Fruit fly (Drosophila melanogaster) whole organism, adult: ENCODE results near the gene puf.

Experiments
- CG11617 ChIP-seq: fragments of 200-800 bp; sonication (Bioruptor generic); optimal IDR thresholded peaks from 2 replicates; lab custom pipeline; 2017; ENCODE audit warnings: mild to moderate bottlenecking, missing biosample characterization, missing genetic modification reagents, missing genetic modification characterization
- CG12768 ChIP-seq: fragments of 200-800 bp; sonication (Bioruptor generic); optimal IDR thresholded peaks from 2 replicates; lab custom pipeline; 2017; ENCODE audit warnings: missing biosample characterization, missing genetic modification characterization, mild to moderate bottlenecking, moderate library complexity, missing genetic modification reagents
- CG14711 ChIP-seq: fragments of 200-800 bp; sonication (Bioruptor generic); optimal IDR thresholded peaks from 2 replicates; lab custom pipeline; 2018; ENCODE audit warnings: missing biosample characterization, mild to moderate bottlenecking, missing genetic modification characterization, moderate library complexity
- CG1620 ChIP-seq: fragments of 200-800 bp; sonication (Bioruptor generic); optimal IDR thresholded peaks from 2 replicates; lab custom pipeline; 2016; ENCODE audit warnings: missing biosample characterization, missing genetic modification characterization
- CG33017 ChIP-seq: fragments of 200-800 bp; sonication (Bioruptor generic); optimal IDR thresholded peaks from 2 replicates; lab custom pipeline; 2018; ENCODE audit warnings: missing biosample characterization, mild to moderate bottlenecking, missing genetic modification characterization, moderate library complexity
- CG5204 ChIP-seq: fragments of 200-800 bp; sonication (Bioruptor generic); optimal IDR thresholded peaks from 2 replicates; lab custom pipeline; 2016; ENCODE audit warnings: missing biosample characterization, missing genetic modification characterization
- CG7045 ChIP-seq: fragments of 200-800 bp; sonication (Bioruptor generic); optimal IDR thresholded peaks from 2 replicates; lab custom pipeline; 2017; ENCODE audit warnings: missing biosample characterization, mild to moderate bottlenecking, missing genetic modification characterization
- CG7101 ChIP-seq: fragments of 200-800 bp; sonication (Bioruptor generic); optimal IDR thresholded peaks from 2 replicates; lab custom pipeline; 2018; ENCODE audit warnings: missing biosample characterization, mild to moderate bottlenecking, missing genetic modification characterization, moderate library complexity
- Clk ChIP-seq: fragments of 200-800 bp; sonication (Bioruptor generic); optimal IDR thresholded peaks from 2 replicates; lab custom pipeline; 2017; ENCODE audit warnings: missing biosample characterization, missing genetic modification characterization
- Crg-1 ChIP-seq: fragments of 200-800 bp; sonication (Bioruptor generic); optimal IDR thresholded peaks from 2 replicates; lab custom pipeline; 2016; ENCODE audit warnings: missing biosample characterization, missing genetic modification characterization
- Hr96 ChIP-seq: fragments of 200-800 bp; sonication (Bioruptor generic); optimal IDR thresholded peaks from 2 replicates; lab custom pipeline; 2016; ENCODE audit warnings: missing biosample characterization, missing genetic modification characterization
- Mnt ChIP-seq: fragments of 200-800 bp; sonication (Bioruptor generic); optimal IDR thresholded peaks from 2 replicates; lab custom pipeline; 2016; ENCODE audit warnings: missing biosample characterization, mild to moderate bottlenecking, missing genetic modification characterization
- bab1 ChIP-seq: fragments of 200-800 bp; sonication (Bioruptor generic); optimal IDR thresholded peaks from 3 replicates; lab custom pipeline; 2019; ENCODE audit warnings: missing biosample characterization, mild to moderate bottlenecking, missing genetic modification characterization, moderate library complexity
- cic ChIP-seq: fragments of 200-800 bp; sonication (Bioruptor generic); optimal IDR thresholded peaks from 2 replicates; lab custom pipeline; 2017; ENCODE audit warnings: missing biosample characterization, mild to moderate bottlenecking, missing genetic modification characterization, moderate library complexity
- cnc ChIP-seq, 2 experiments: fragments of >200 bp; optimal IDR thresholded peaks; 2 replicates each; lab custom pipeline; 2017
- kay ChIP-seq: fragments of 200-800 bp; sonication (Bioruptor generic); peaks from one replicate; lab custom pipeline; 2016; ENCODE audit warnings: missing biosample characterization, missing genetic modification characterization, borderline replicate concordance
- ovo ChIP-seq: fragments of 200-800 bp; sonication (Bioruptor generic); optimal IDR thresholded peaks from 2 replicates; lab custom pipeline; 2016; ENCODE audit warnings: missing biosample characterization, missing genetic modification characterization
- pad ChIP-seq: fragments of 200-800 bp; sonication (Bioruptor generic); optimal IDR thresholded peaks from 3 replicates; lab custom pipeline; 2017; ENCODE audit warnings: missing biosample characterization, missing genetic modification characterization, mild to moderate bottlenecking, moderate library complexity, missing genetic modification reagents
- tj ChIP-seq: fragments of 200-800 bp; sonication (Bioruptor generic); optimal IDR thresholded peaks from 3 replicates; lab custom pipeline; 2017; ENCODE audit warnings: missing biosample characterization, mild to moderate bottlenecking, missing genetic modification characterization, moderate library complexity
- toe ChIP-seq: fragments of 200-800 bp; sonication (Bioruptor generic); optimal IDR thresholded peaks from 2 replicates; lab custom pipeline; 2016; ENCODE audit warnings: missing biosample characterization, missing genetic modification characterization

puf gene

DNA sequence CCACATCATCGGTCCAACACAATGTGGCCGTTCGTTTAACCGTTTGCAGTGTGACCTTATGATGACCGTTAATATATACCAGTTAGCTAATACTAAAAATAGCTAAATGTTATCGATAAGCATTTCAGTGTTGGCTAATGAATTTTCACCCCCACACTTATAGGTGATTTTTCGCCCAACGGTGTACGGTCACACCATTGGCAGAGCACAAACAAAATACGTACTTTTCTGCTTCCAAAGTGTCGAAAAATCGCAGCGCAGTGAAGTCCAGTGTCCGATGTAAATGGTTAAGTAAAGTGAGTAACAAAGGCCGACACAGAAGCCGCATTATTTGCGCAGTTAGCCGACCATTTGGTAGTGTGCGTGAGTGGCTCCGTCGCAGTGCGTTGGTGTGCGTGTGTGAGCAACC is 24.3 kb downstream of the puf start, which contains the start of the genes Syx18 and atl:
Gene Syx18 (minus strand): TSS at position 46 of the 409 bp plus-strand sequence.
Gene atl (plus strand): TSS at position 155 of the 409 bp plus-strand sequence.
- TF ChIP-seq Hr96, result no peak
- TF ChIP-seq CG33017 (tag; lab: Kevin White, UChicago), result no peak
- no peak for TF ChIP-seq cnc (optimal IDR thresholded peaks at IDR 0.05; lab: Kevin White, UChicago)
- peak; percentile 38 for TF ChIP-seq cic (GFP tag; lab: Kevin White, UChicago)
- no peak for TF ChIP-seq kay (GFP tag; lab: Kevin White, UChicago)
- no peak for TF ChIP-seq CG11617 (GFP tag; lab: Kevin White, UChicago)
- no peak for TF ChIP-seq CG7045 (GFP tag; lab: Kevin White, UChicago)
- TF ChIP-seq Clk, result no peak
- TF ChIP-seq ovo (GFP tag; lab: Kevin White, UChicago), result no peak
- TF ChIP-seq CG5204, result no peak
- peak; percentile 41 for TF ChIP-seq Mnt (GFP tag; lab: Kevin White, UChicago)
- peak; percentile 85 for TF ChIP-seq bab1 (GFP tag; lab: Kevin White, UChicago)
- no peak for TF ChIP-seq toe (GFP tag; lab: Kevin White, UChicago)
- TF ChIP-seq CG14711 (tag; lab: Kevin White, UChicago), result peak; percentile 56
- TF ChIP-seq pad (GFP tag; lab: Kevin White, UChicago), result peak; percentile 26
- TF ChIP-seq CG7101 (tag; lab: Kevin White, UChicago), result peak; percentile 28
- TF ChIP-seq tj (GFP tag; lab: Kevin White, UChicago), result no peak
- no peak for TF ChIP-seq CG12768 (GFP tag; lab: Kevin White, UChicago)
- TF ChIP-seq CG1620 (GFP tag; lab: Kevin White, UChicago), result peak; percentile 67
- TF ChIP-seq Crg-1 (GFP tag; lab: Kevin White, UChicago), result peak; percentile 36

dm6 chr3R:24620569-24620968 is 29.3 kb downstream of the puf start:
- TF ChIP-seq kay (GFP tag; lab: Kevin White, UChicago) (no peak), CG7101 (tag; lab: Kevin White, UChicago) (no peak), CG14711 (tag; lab: Kevin White, UChicago) (no peak), Mnt (GFP tag; lab: Kevin White, UChicago) (no peak), toe (GFP tag; lab: Kevin White, UChicago) (no peak), cic (GFP tag; lab: Kevin White, UChicago) (no peak), CG1620 (GFP tag; lab: Kevin White, UChicago) (no peak)

dm6 chr3R:24614707-24615022 is 35.2 kb downstream of the puf start:
- peak; percentile 67 for TF ChIP-seq tj (GFP tag; lab: Kevin White, UChicago)
- no peak for TF ChIP-seq cic (GFP tag; lab: Kevin White, UChicago)
- no peak for TF ChIP-seq Mnt (GFP tag; lab: Kevin White, UChicago)
- no peak for TF ChIP-seq bab1 (GFP tag; lab: Kevin White, UChicago)

DNA sequence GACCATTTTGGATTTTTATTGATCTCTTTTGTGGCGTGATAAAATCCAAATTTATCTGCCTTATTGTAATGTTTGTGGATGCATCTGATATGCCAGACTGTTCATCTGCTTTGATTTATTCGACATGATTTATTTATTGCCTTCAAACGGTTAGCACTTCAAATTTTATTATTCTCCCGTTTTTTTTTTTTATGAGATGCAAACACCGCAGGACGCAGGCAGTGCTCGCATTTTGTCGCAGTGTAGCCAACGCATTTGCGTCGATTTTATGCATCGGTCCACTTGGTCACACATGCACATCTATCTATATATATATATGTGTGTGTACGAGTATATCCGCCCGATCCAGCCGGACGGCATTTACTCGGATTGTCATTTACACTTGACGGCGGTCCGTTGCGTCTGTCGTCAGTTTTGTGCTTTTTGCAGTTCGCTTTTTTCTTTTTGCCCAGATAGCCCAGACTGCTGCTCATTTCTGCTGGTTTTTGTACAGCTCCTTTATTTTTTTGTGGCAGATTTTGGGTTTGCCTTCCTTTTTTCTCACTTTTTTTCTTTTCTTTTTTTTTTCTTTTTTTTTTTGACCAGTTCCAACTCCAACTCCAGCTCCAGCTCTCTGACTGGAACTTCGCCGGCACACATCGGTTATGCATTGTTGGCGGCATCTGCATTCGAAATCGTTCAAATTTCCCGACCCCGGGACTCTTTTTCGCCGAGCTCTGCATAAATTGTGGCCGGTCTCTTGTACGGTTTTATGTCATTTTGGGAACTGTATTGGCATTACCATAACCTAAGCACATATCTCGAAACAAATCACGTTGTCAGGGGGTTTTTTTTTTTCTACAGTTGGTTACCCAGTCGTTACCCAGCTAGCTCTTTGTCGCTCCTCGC is 35.8 kb downstream of the puf start:
- no peak for TF ChIP-seq CG33017 (tag; lab: Kevin White, UChicago)
- TF ChIP-seq tj (GFP tag; lab: Kevin White, UChicago), result peak; percentile 95

DNA sequence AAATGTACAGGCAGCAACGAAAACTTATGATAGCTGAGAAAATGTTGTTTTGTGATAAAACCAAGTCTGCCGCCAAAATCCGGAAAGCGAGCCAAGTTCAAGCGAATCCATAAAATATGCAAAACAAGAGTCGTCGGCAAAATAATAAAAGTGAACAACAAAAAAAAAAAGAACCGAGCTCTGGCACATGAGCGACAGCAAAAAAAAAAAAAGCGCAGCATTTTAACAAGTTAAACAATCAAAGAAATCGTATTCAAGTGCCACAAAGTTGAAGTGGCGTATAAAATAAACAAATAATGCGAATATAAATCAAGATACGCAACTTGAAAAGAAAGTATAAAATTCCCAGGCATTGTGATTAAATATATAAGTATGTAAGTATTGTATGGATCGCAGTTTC is 41.5 kb downstream of the puf start:
- TF ChIP-seq CG1620 (GFP tag; lab: Kevin White, UChicago) (no peak), tj (GFP tag; lab: Kevin White, UChicago) (peak; percentile 75)

DNA sequence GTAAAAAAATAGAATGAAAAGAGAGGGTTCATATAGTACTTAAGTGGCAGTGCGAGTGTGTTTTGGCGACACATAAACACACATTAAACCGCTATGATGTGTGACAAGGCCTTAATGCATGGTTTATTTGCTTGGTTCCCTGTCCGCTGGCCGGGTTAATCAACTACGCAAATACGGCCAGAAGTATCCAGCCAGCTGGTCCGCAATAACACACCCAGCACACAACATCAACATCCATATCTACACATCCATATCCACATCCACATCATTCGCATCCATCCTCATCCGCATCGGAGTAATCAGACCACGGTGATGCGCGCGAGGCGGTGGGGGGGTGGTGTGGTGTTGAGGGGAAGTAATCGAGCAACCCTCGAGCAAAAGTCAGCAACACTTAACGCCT is 43.0 kb downstream of the puf start:
- TF ChIP-seq CG12768 (GFP tag; lab: Kevin White, UChicago) (no peak), cnc (optimal IDR thresholded peaks at IDR 0.05; lab: Kevin White, UChicago) (no peak), toe (GFP tag; lab: Kevin White, UChicago) (no peak), Hr96 (no peak), cic (GFP tag; lab: Kevin White, UChicago) (no peak), pad (GFP tag; lab: Kevin White, UChicago) (no peak), CG7045 (GFP tag; lab: Kevin White, UChicago) (no peak), CG14711 (tag; lab: Kevin White, UChicago) (no peak), CG1620 (GFP tag; lab: Kevin White, UChicago) (no peak), bab1 (GFP tag; lab: Kevin White, UChicago) (no peak)

- TF ChIP-seq Mnt (GFP tag; lab: Kevin White, UChicago) (no peak), kay (GFP tag; lab: Kevin White, UChicago) (no peak), CG7045 (GFP tag; lab: Kevin White, UChicago) (no peak), cic (GFP tag; lab: Kevin White, UChicago) (no peak), ovo (GFP tag; lab: Kevin White, UChicago) (no peak), bab1 (GFP tag; lab: Kevin White, UChicago) (no peak), toe (GFP tag; lab: Kevin White, UChicago) (no peak), CG33017 (tag; lab: Kevin White, UChicago) (no peak), CG11617 (GFP tag; lab: Kevin White, UChicago) (no peak), Clk (no peak), cnc (optimal IDR thresholded peaks at IDR 0.05; lab: Kevin White, UChicago) (no peak), CG5204 (no peak)
Observed at dm6 chr3R:24604165-24604564, 45.7 kb downstream of the puf start.
